Worm (Caenorhabditis elegans): Measurements from ENCODE around the gene C18H7.12.

Gene C18H7.12

DNA sequence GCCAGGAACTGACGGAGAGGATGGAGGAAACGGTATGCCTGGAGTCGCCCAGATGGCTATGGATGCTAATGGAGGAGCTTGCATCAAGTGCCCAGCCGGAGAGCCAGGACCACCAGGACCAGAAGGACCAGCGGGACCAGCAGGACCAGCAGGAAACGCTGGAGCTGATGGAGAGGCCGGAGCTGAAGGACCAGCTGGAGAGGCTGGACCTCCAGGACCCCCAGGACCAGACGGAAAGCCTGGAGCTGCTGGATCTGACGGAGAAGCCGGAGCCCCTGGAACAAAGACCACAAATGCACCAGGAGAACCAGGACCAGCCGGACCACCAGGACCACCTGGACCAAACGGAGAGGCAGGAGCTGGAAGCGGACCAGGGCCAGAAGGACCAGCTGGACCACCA is 17.2 kb upstream of the C18H7.12 start:
- TF ChIP-seq W03F9.2 (tag; optimal IDR thresholded peaks at IDR 0.05) (no peak), dao-5 (tag; optimal IDR thresholded peaks at IDR 0.05) (no peak), him-1 (tag; optimal IDR thresholded peaks at IDR 0.05) (no peak)

DNA sequence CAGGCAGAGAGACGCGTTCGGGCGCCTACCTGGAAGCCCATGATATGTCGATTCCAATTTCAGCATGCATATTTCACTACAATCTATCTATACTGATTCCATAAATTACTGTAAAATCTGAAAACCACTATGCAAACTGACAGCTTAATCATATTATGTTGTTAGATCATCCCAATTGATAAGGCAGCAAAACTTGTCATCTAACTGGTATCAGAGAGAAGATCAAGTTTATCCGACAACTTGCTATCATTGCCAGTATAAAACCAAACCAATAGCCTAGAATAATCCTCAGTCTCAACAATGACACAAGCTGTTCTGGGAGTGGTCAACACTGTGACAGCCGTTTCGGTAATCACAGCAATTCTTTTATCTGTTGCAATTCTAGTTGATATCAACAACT is 16.5 kb upstream of the C18H7.12 start, which contains the start of gene col-102:
Gene col-102, plus strand, starts transcription at position 301 of the 400 bp plus-strand sequence.
- TF ChIP-seq dao-5 (tag; optimal IDR thresholded peaks at IDR 0.05) (no peak), him-1 (tag; optimal IDR thresholded peaks at IDR 0.05) (no peak), W03F9.2 (tag; optimal IDR thresholded peaks at IDR 0.05) (no peak)

DNA sequence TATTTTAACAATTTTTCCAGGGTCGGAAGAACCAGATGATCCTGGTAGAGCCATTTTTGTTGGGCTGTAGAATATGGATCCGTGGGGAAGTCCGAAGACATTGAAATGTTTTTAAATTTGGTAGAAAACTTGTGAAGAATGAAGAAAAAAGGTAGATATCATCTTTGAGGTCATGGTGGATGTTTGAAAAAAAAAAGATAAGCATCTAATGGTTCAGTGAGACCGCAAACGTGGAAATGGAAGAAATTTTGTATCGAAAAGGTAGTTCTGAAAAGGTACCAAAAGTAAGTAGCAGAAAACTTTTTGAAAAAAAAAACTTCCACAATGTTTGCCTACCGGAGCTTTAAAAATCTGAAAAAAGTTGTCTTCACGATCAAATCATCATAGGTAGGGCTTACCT is 15.9 kb upstream of the C18H7.12 start, which contains the start of gene prmt-4:
Gene prmt-4, minus strand, starts transcription at position 101 of the 400 bp plus-strand sequence.
- TF ChIP-seq him-1 (tag; optimal IDR thresholded peaks at IDR 0.05) (no peak), dao-5 (tag; optimal IDR thresholded peaks at IDR 0.05) (no peak), W03F9.2 (tag; optimal IDR thresholded peaks at IDR 0.05) (no peak)

DNA sequence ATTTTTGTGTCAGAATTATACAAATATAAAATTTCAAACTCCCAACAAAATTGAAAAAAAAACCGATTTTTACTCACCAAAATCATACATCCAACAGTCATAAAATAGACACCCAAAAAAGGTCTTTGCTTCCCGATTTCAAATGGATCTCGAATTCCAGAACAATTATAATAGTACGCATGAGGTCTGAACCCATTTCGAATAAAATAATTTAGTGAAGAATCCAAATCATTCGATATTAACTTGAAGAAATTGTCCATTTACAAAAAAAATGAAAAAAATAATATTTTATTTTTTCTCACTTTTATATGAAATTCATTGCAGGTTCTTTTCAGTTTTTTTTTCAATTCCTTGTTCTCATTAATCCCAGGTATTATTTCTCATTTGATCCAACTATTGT is 14.0 kb upstream of the C18H7.12 start, which contains the start of gene srt-59:
Gene srt-59, minus strand, starts transcription at position 101 of the 400 bp plus-strand sequence.
- TF ChIP-seq him-1 (tag; optimal IDR thresholded peaks at IDR 0.05): no peak
- TF ChIP-seq dao-5 (tag; optimal IDR thresholded peaks at IDR 0.05): no peak
- no peak for TF ChIP-seq W03F9.2 (tag; optimal IDR thresholded peaks at IDR 0.05)

DNA sequence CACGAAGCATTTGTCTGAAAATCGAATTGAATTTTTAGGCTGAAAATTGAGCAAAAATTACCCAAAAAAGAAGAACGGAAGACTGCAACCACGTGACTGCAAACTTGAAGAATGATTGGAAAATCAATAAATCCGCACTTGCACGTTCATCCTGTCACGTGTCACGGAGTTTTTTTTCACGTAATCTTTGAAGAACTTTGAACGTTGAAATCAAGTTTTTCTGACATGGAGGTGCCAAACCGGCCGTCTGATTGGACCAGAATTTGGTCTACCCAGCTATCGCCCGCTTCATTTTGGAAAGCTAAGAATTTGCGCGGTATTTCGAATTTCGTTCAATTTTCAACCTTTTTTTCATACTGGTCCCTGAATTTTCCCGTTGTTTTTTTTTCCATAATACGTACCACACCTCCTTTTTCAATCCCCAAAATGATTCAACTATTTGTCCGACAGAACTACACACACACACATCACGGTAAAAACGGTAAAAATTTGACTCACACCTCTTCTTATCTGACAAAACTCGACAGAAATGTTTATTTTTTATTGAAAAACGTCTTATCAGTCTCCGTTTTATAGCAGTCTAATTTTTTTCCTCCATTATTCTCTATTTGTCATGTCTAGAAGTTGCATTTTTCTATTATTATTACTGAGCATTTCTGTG is 8.8 kb upstream of the C18H7.12 start, which contains the start of the genes C18H7.7 and C18H7.11:
Gene C18H7.7, minus strand, starts transcription at position 101 of the 661 bp plus-strand sequence.
Gene C18H7.11, plus strand, starts transcription at position 611 of the 661 bp plus-strand sequence.
- TF ChIP-seq him-1 (tag; optimal IDR thresholded peaks at IDR 0.05) (no peak), dao-5 (tag; optimal IDR thresholded peaks at IDR 0.05) (no peak), W03F9.2 (tag; optimal IDR thresholded peaks at IDR 0.05) (no peak)

DNA sequence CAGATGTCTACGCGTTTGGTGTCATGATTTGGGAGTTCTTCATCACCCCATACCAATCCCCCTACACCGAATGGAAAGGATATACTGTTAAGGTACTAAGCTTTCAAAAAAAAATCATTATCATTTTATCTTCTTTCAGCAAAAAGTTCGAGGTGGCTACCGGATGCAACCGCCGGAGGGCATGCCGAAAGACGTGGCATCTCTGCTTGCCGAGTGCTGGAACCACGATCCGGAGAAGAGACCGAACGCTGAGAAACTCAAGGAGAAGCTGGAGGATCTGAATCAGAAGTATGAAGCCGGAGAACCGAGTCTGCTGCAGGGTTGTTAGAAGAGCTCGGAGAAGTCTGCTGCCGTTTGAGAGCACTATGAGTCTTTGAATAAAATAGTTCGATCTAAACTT is 7.2 kb upstream of the C18H7.12 start:
- no peak for TF ChIP-seq W03F9.2 (tag; optimal IDR thresholded peaks at IDR 0.05)
- TF ChIP-seq him-1 (tag; optimal IDR thresholded peaks at IDR 0.05): no peak
- TF ChIP-seq dao-5 (tag; optimal IDR thresholded peaks at IDR 0.05): no peak

DNA sequence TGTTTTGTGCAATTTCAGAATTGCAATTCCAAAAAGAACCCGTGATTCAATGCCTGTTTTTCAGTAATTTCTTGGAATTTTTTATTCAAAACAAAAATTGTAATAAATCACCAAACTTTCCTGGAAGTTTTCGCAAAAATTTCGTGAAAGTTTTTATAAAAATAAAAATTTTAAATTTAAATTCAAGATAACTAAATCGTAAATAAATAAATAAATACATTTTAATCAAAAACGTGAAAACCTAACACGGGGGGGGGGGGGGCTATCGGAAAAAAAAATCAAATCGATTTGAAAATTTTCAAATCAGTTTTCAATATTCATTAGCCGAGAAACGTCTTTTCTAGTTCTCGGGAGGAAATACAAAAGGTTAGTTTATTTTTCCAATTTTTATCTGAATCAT is 5.4 kb upstream of the C18H7.12 start, which contains the start of gene C18H7.4:
Gene C18H7.4, plus strand, starts transcription at position 301 of the 400 bp plus-strand sequence.
- TF ChIP-seq W03F9.2 (tag; optimal IDR thresholded peaks at IDR 0.05): no peak

DNA sequence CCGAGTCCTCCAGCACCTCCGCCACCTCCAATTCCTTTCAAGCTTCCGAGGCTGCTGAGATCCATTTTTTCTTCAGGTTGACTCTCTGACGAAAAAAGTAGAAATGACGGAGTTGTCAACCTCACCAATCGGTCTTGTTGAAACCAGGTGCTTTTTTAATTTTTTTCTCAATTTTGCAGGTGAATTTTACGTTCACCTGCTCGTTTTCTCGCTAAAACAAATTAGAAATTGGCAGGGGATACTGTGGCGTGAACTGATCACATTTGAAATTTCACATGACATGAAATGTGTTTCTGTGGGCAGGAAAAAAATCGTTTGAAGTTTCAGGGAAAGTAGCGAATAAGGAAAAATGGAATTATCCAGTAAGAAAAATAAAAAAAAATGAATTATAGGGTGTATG is 4.8 kb upstream of the C18H7.12 start, which contains the start of gene C18H7.6:
Gene C18H7.6, minus strand, starts transcription at position 104 of the 400 bp plus-strand sequence.
- TF ChIP-seq dao-5 (tag; optimal IDR thresholded peaks at IDR 0.05) (no peak), him-1 (tag; optimal IDR thresholded peaks at IDR 0.05) (no peak), W03F9.2 (tag; optimal IDR thresholded peaks at IDR 0.05) (no peak)

DNA sequence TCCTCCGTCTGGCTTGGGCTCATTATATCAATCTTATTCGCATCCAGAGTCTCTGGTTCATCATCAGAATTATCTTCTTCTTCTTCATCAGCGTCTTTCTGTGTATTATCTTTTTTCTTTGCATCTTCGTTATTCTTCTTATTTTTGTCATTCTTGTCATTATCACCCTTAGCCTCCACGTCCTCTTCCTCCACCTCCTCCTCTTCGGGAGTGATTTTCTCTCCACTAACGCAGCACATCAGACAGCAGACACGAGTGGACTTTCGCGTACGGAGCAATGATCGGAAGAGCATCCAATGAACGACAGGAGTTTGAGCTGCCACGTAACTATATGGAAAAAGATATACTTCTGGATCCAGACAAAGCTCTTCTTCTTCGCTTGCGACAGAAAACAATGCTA is 3.6 kb downstream of the C18H7.12 start:
- no peak for TF ChIP-seq him-1 (tag; optimal IDR thresholded peaks at IDR 0.05)
- TF ChIP-seq W03F9.2 (tag; optimal IDR thresholded peaks at IDR 0.05): no peak
- TF ChIP-seq dao-5 (tag; optimal IDR thresholded peaks at IDR 0.05): no peak

DNA sequence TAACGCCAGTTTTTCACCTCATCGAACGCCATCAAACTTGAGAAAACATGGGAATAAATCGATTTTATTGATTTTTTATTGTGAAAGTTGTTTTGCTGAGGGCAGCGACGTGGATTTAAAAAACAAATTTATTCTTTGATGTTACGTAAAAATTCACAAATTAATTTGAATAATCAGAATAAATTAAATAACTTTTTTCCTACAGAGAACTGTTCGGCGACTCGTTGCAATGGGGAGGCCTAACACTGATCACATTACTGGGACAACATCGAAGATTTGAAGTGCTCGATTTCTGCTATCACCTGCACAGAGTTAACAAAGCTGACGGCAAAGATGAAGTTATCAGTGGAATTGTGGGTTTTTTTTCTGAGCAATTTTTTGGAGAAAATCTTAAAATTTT is 5.5 kb downstream of the C18H7.12 start, which contains the start of gene F56A11.6:
Gene F56A11.6, minus strand, starts transcription at position 101 of the 400 bp plus-strand sequence.
- TF ChIP-seq dao-5 (tag; optimal IDR thresholded peaks at IDR 0.05) (no peak), him-1 (tag; optimal IDR thresholded peaks at IDR 0.05) (no peak), W03F9.2 (tag; optimal IDR thresholded peaks at IDR 0.05) (no peak)

DNA sequence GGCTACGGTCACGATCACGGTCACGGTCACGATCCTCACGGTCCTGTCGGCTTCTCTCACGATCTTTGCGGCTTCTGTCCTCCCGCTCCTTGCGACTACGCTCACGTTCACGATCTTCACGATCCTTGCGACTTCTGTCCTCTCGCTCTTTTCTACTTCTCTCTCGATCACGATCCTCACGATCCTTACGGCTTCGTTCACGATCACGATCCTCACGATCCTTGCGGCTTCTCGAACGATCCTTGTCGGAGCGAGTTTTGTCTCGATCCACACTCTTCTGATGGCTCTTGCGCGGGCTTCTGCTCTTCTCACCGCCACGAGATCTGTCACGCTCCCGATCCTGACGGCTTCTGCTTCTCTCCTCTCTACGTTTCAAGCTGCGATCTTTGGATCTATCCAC is 7.1 kb downstream of the C18H7.12 start:
- TF ChIP-seq W03F9.2 (tag; optimal IDR thresholded peaks at IDR 0.05) (no peak), him-1 (tag; optimal IDR thresholded peaks at IDR 0.05) (no peak), dao-5 (tag; optimal IDR thresholded peaks at IDR 0.05) (no peak)

DNA sequence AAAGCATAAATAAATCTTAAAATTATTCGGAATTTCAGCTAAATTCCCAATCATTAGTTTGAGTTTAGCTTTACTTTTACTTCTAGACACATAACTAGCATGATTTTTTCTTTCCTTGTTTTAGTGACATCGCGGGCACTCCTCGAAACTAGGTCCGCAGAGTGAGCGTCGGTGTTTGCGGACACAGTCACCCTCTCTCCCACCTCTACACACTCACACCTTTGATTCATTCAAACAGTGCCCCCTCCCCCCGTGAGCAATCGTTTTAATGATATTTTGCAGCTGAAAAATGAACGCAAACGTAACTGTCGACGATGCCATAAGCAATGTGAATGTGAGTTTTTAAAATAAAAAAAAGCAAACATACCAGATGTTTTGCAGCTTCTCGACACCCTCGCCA is 15.1 kb downstream of the C18H7.12 start, which contains the start of gene gex-2:
Gene gex-2, plus strand, starts transcription at position 283 of the 400 bp plus-strand sequence.
- TF ChIP-seq dao-5 (tag; optimal IDR thresholded peaks at IDR 0.05) (no peak), him-1 (tag; optimal IDR thresholded peaks at IDR 0.05) (no peak)

DNA sequence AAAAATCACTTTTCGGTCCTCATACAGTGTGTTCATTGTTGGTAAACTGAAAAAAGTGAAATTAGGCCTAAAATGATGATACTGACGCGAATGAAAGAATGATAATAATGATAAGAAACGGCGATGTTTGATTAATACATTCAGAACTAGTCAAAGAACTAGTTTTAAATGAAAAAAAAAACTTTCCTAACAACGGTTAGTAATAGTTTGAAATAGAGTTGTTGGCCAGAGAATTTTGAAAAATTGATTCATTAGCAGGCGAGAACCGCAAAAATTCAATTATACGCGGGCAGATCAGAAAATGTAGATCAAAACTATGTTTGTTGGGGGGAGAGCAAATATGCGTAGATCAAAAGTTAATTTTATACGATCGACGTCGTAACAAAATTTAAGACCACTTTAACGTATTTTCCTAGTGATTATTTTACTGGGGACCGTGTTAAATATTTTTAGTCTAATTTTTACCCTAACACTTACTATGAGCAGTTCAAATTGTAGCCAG is 16.8 kb downstream of the C18H7.12 start, which contains the start of gene F56A11.5:
Gene F56A11.5, minus strand, starts transcription at position 51 of the 502 bp plus-strand sequence.
- TF ChIP-seq him-1 (tag; optimal IDR thresholded peaks at IDR 0.05) (no peak), dao-5 (tag; optimal IDR thresholded peaks at IDR 0.05) (no peak), W03F9.2 (tag; optimal IDR thresholded peaks at IDR 0.05) (no peak)

DNA sequence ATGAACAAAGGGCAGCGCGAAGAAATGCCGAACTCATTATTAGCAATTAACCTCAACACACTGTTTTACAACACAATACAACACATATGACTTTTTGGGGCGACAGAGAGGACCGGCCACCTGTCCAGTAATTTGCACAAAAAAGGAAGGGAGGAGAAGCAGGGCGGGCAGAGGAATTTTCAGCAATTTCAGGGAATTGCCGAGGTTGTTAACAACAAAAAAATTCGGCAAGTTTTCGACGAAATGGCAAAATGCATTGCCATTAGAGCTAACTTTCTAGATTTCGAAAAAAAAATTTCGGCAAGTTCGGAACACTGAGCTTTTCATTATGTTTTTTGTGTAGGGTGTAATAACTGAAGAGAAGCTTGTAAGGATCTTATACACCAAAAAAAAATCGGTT is 23.6 kb downstream of the C18H7.12 start:
- TF ChIP-seq dao-5 (tag; optimal IDR thresholded peaks at IDR 0.05) (no peak), him-1 (tag; optimal IDR thresholded peaks at IDR 0.05) (no peak), W03F9.2 (tag; optimal IDR thresholded peaks at IDR 0.05) (no peak)
